Worm (Caenorhabditis elegans) whole organism, early embryonic: ENCODE results near the gene des-2.

Experiments used
- B0310.2 ChIP-seq: sonication (generic microtip); optimal IDR thresholded peaks from 2 replicates; lab custom pipeline; 2016; ENCODE audit warnings: mild to moderate bottlenecking, missing genetic modification characterization, missing compliant biosample characterization
- F13C5.2 ChIP-seq: sonication (generic microtip); optimal IDR thresholded peaks from 2 replicates; lab custom pipeline; 2017; ENCODE audit warnings: mild to moderate bottlenecking, missing genetic modification characterization, inconsistent platforms, missing compliant biosample characterization
- ama-1 ChIP-seq: fragments of 150-350 bp; optimal IDR thresholded peaks from 2 replicates; lab custom pipeline; 2014
- ceh-13 ChIP-seq: fragments of 200-800 bp; sonication (Bioruptor generic); optimal IDR thresholded peaks from 2 replicates; lab custom pipeline; 2018; ENCODE audit warnings: mild to moderate bottlenecking, missing genetic modification characterization, missing compliant biosample characterization
- ets-7 ChIP-seq: sonication (generic microtip); optimal IDR thresholded peaks from 2 replicates; lab custom pipeline; 2016; ENCODE audit warnings: missing genotype, missing genetic modification characterization, missing compliant biosample characterization
- flt-1 ChIP-seq: fragments of 200-800 bp; sonication (Bioruptor generic); IDR thresholded peaks from 2 replicates; pipeline ENCODE4 v1.3.6; 2022; ENCODE audit warnings: missing genetic modification characterization, missing compliant biosample characterization
- hmbx-1 ChIP-seq: sonication (generic microtip); optimal IDR thresholded peaks from 2 replicates; lab custom pipeline; 2016; ENCODE audit warnings: mild to moderate bottlenecking, missing genetic modification characterization, missing compliant biosample characterization
- hnd-1 ChIP-seq: sonication (generic microtip); optimal IDR thresholded peaks from 2 replicates; lab custom pipeline; 2016; ENCODE audit warnings: missing genetic modification characterization, missing compliant biosample characterization
- pes-1 ChIP-seq: fragments of 200-800 bp; sonication (Bioruptor generic); IDR thresholded peaks from 2 replicates; pipeline ENCODE4 v1.3.6; 2022; ENCODE audit warnings: missing genetic modification reagents, missing genetic modification characterization, missing compliant biosample characterization
- scrt-1 ChIP-seq: fragments of 200-800 bp; sonication (Bioruptor generic); IDR thresholded peaks from 2 replicates; pipeline ENCODE4 v1.3.6; 2022; ENCODE audit warnings: missing genetic modification characterization, missing compliant biosample characterization
- tbx-11 ChIP-seq: fragments of 200-800 bp; sonication (Bioruptor generic); IDR thresholded peaks from 2 replicates; pipeline ENCODE4 v1.3.6; 2022; ENCODE audit warnings: missing genetic modification characterization, missing compliant biosample characterization
- tra-4 ChIP-seq: sonication (generic microtip); optimal IDR thresholded peaks from 2 replicates; lab custom pipeline; 2017; ENCODE audit warnings: missing genetic modification characterization, missing compliant biosample characterization

ce11 chrV:11446297-11446696 is 24.8 kb upstream of the des-2 start, which contains the start of gene mig-17:
- no peak for TF ChIP-seq hmbx-1 (tag; lab: Kevin White, UChicago)
- TF ChIP-seq ama-1 = no peak
- TF ChIP-seq ets-7 (tag; lab: Kevin White, UChicago) = no peak
- no peak for TF ChIP-seq tra-4 (tag; lab: Kevin White, UChicago)
- no peak for TF ChIP-seq flt-1 (GFP tag; lab: Robert Waterston, UW)
- no peak for TF ChIP-seq hnd-1 (tag; lab: Kevin White, UChicago)
- TF ChIP-seq scrt-1 (GFP tag; lab: Robert Waterston, UW) = no peak
- no peak for TF ChIP-seq F13C5.2 (tag; lab: Kevin White, UChicago)
- no peak for TF ChIP-seq pes-1
- TF ChIP-seq tbx-11 (GFP tag; lab: Robert Waterston, UW) = no peak
- no peak for TF ChIP-seq B0310.2 (tag; lab: Kevin White, UChicago)
- no peak for TF ChIP-seq ceh-13 (GFP tag; lab: Kevin White, UChicago)
